Worm (Caenorhabditis elegans): ENCODE measurements around the gene lgc-33.

lgc-33 gene

ce11 chrIV:831796-832486 is 13.4 kb upstream of the lgc-33 start, which contains the start of the genes madf-1 and Y55F3BR.10:
Gene madf-1 (minus strand): TSS chrIV:831896.
Gene Y55F3BR.10 (plus strand): TSS chrIV:832436.
- no peak for TF ChIP-seq W03F9.2 (tag; optimal IDR thresholded peaks at IDR 0.05)
- no peak for TF ChIP-seq him-1 (tag; optimal IDR thresholded peaks at IDR 0.05)
- TF ChIP-seq dao-5 (tag; optimal IDR thresholded peaks at IDR 0.05), result no peak

- TF ChIP-seq W03F9.2 (tag; optimal IDR thresholded peaks at IDR 0.05) (no peak), him-1 (tag; optimal IDR thresholded peaks at IDR 0.05) (no peak), dao-5 (tag; optimal IDR thresholded peaks at IDR 0.05) (no peak)
These were observed 11.8 kb upstream of the lgc-33 start for ce11 chrIV:833517-833916.

- TF ChIP-seq him-1 (tag; optimal IDR thresholded peaks at IDR 0.05), result no peak
- TF ChIP-seq dao-5 (tag; optimal IDR thresholded peaks at IDR 0.05), result no peak
- no peak for TF ChIP-seq W03F9.2 (tag; optimal IDR thresholded peaks at IDR 0.05)
These were observed 3.2 kb upstream of the lgc-33 start, which contains the start of gene Y55F3BR.6 for ce11 chrIV:842095-842494. Gene Y55F3BR.6 (minus strand): TSS chrIV:842126.

- TF ChIP-seq him-1 (tag; optimal IDR thresholded peaks at IDR 0.05) (no peak), dao-5 (tag; optimal IDR thresholded peaks at IDR 0.05) (peak; percentile 57)
These were observed 2.7 kb upstream of the lgc-33 start for ce11 chrIV:842630-843029.

- no peak for TF ChIP-seq dao-5 (tag; optimal IDR thresholded peaks at IDR 0.05)
- no peak for TF ChIP-seq him-1 (tag; optimal IDR thresholded peaks at IDR 0.05)
- no peak for TF ChIP-seq W03F9.2 (tag; optimal IDR thresholded peaks at IDR 0.05)
These were observed 2.9 kb downstream of the lgc-33 start for ce11 chrIV:848207-848606.

- peak; percentile 54 for TF ChIP-seq W03F9.2 (tag; optimal IDR thresholded peaks at IDR 0.05)
- no peak for TF ChIP-seq him-1 (tag; optimal IDR thresholded peaks at IDR 0.05)
These were observed 9.3 kb downstream of the lgc-33 start, which contains the start of the genes lem-4 and Y55F3BR.11 for ce11 chrIV:854357-855269. Gene lem-4 (minus strand): TSS chrIV:854780. Gene Y55F3BR.11 (plus strand): TSS chrIV:855219.

- no peak for TF ChIP-seq W03F9.2 (tag; optimal IDR thresholded peaks at IDR 0.05)
- TF ChIP-seq dao-5 (tag; optimal IDR thresholded peaks at IDR 0.05), result no peak
- TF ChIP-seq him-1 (tag; optimal IDR thresholded peaks at IDR 0.05), result no peak
These were observed 10.2 kb downstream of the lgc-33 start for ce11 chrIV:855483-855882.

ce11 chrIV:856038-856437 is 10.7 kb downstream of the lgc-33 start:
- TF ChIP-seq dao-5 (tag; optimal IDR thresholded peaks at IDR 0.05) (no peak), W03F9.2 (tag; optimal IDR thresholded peaks at IDR 0.05) (no peak), him-1 (tag; optimal IDR thresholded peaks at IDR 0.05) (no peak)

ce11 chrIV:858630-859029 is 13.3 kb downstream of the lgc-33 start, which contains the start of gene Y55F3BR.2:
Gene Y55F3BR.2 (plus strand): TSS chrIV:858930.
- TF ChIP-seq dao-5 (tag; optimal IDR thresholded peaks at IDR 0.05), result no peak
- no peak for TF ChIP-seq W03F9.2 (tag; optimal IDR thresholded peaks at IDR 0.05)
- no peak for TF ChIP-seq him-1 (tag; optimal IDR thresholded peaks at IDR 0.05)

ce11 chrIV:860810-861209 is 15.5 kb downstream of the lgc-33 start:
- TF ChIP-seq him-1 (tag; optimal IDR thresholded peaks at IDR 0.05), result no peak

- peak; percentile 64 for TF ChIP-seq W03F9.2 (tag; optimal IDR thresholded peaks at IDR 0.05)
- TF ChIP-seq dao-5 (tag; optimal IDR thresholded peaks at IDR 0.05), result peak; percentile 22
- TF ChIP-seq him-1 (tag; optimal IDR thresholded peaks at IDR 0.05), result no peak
These were observed 21.6 kb downstream of the lgc-33 start for ce11 chrIV:866828-867270.

ce11 chrIV:868723-869122 is 23.4 kb downstream of the lgc-33 start:
- no peak for TF ChIP-seq W03F9.2 (tag; optimal IDR thresholded peaks at IDR 0.05)
- TF ChIP-seq dao-5 (tag; optimal IDR thresholded peaks at IDR 0.05), result no peak
- TF ChIP-seq him-1 (tag; optimal IDR thresholded peaks at IDR 0.05), result no peak

- TF ChIP-seq dao-5 (tag; optimal IDR thresholded peaks at IDR 0.05) (no peak), W03F9.2 (tag; optimal IDR thresholded peaks at IDR 0.05) (no peak), him-1 (tag; optimal IDR thresholded peaks at IDR 0.05) (no peak)
These were observed 28.0 kb downstream of the lgc-33 start for ce11 chrIV:873174-873788.

- TF ChIP-seq dao-5 (tag; optimal IDR thresholded peaks at IDR 0.05), result no peak
- TF ChIP-seq him-1 (tag; optimal IDR thresholded peaks at IDR 0.05), result no peak
- no peak for TF ChIP-seq W03F9.2 (tag; optimal IDR thresholded peaks at IDR 0.05)
These were observed 29.4 kb downstream of the lgc-33 start, which contains the start of gene Y55F3BR.1 for ce11 chrIV:874677-875076. Gene Y55F3BR.1 (plus strand): TSS chrIV:874791.

Measured in whole organism, L4/young adult.